Fruit fly (Drosophila melanogaster) whole organism, embryonic: ENCODE measurements around the gene Cpr97Ea.

Experiments used
- Adf1 ChIP-seq: fragments of 200-800 bp; sonication (Bioruptor generic); IDR thresholded peaks from 2 replicates; pipeline ENCODE4 v1.3.6; 2022; ENCODE audit warnings: missing biosample characterization, missing genetic modification characterization
- Blimp-1 ChIP-seq: fragments of 200-800 bp; sonication (Bioruptor generic); optimal IDR thresholded peaks from 3 replicates; lab custom pipeline; 2018; ENCODE audit warnings: missing biosample characterization, missing genetic modification characterization, mild to moderate bottlenecking, moderate library complexity, missing genetic modification reagents
- CG10654 ChIP-seq: fragments of 200-800 bp; sonication (Bioruptor generic); optimal IDR thresholded peaks from 2 replicates; lab custom pipeline; 2016; ENCODE audit warnings: missing biosample characterization, missing genetic modification characterization
- CG14860 ChIP-seq: fragments of 200-800 bp; sonication (Bioruptor generic); IDR thresholded peaks from 3 replicates; pipeline ENCODE4 v1.3.6; 2022; ENCODE audit warnings: missing biosample characterization, missing genetic modification characterization; ENCODE audit not compliant: partially characterized antibody
- CG1529 ChIP-seq: fragments of 200-800 bp; sonication (Bioruptor generic); optimal IDR thresholded peaks from 3 replicates; lab custom pipeline; 2018; ENCODE audit warnings: missing biosample characterization, missing genetic modification characterization
- CG15514 ChIP-seq: fragments of 200-800 bp; sonication (Bioruptor generic); optimal IDR thresholded peaks from 3 replicates; lab custom pipeline; 2017; ENCODE audit warnings: missing biosample characterization, missing genetic modification characterization, mild to moderate bottlenecking, moderate library complexity, missing genetic modification reagents
- CG15696 ChIP-seq: fragments of 200-800 bp; sonication (Bioruptor generic); optimal IDR thresholded peaks from 2 replicates; lab custom pipeline; 2019; ENCODE audit warnings: missing biosample characterization, mild to moderate bottlenecking, missing genetic modification characterization, moderate library complexity
- CG1602 ChIP-seq: fragments of 200-800 bp; sonication (Bioruptor generic); optimal IDR thresholded peaks from 3 replicates; lab custom pipeline; 2016; ENCODE audit warnings: missing biosample characterization, missing genetic modification characterization
- CG16779 ChIP-seq: fragments of 200-800 bp; sonication (Bioruptor generic); IDR thresholded peaks from 2 replicates; pipeline ENCODE4 v1.3.6; 2022; ENCODE audit warnings: missing biosample characterization, missing genetic modification characterization
- CG17361 ChIP-seq: fragments of 200-800 bp; sonication (Bioruptor generic); IDR thresholded peaks from 3 replicates; pipeline ENCODE4 v1.3.6; 2022; ENCODE audit warnings: missing biosample characterization, missing genetic modification characterization
- CG17829 ChIP-seq: fragments of 200-800 bp; optimal IDR thresholded peaks from 2 replicates; lab custom pipeline; 2019; ENCODE audit warnings: missing biosample characterization, mild to moderate bottlenecking, missing genetic modification characterization, moderate library complexity
- CG3065 ChIP-seq: fragments of 200-800 bp; sonication (Bioruptor generic); optimal IDR thresholded peaks from 2 replicates; lab custom pipeline; 2016; ENCODE audit warnings: missing biosample characterization, missing genetic modification characterization
- CG33557 ChIP-seq: fragments of 200-800 bp; sonication (Bioruptor generic); optimal IDR thresholded peaks from 2 replicates; lab custom pipeline; 2019; ENCODE audit warnings: missing biosample characterization, mild to moderate bottlenecking, missing genetic modification characterization, moderate library complexity
- CG34224 ChIP-seq: fragments of 200-800 bp; sonication (Bioruptor generic); IDR thresholded peaks from 3 replicates; pipeline ENCODE4 v1.3.6; 2022; ENCODE audit warnings: missing biosample characterization, missing genetic modification characterization; ENCODE audit not compliant: partially characterized antibody
- CG4617 ChIP-seq: fragments of 200-800 bp; sonication (Bioruptor generic); optimal IDR thresholded peaks from 3 replicates; lab custom pipeline; 2016; ENCODE audit warnings: missing biosample characterization, missing genetic modification characterization, borderline replicate concordance
- CG5953 ChIP-seq: fragments of 200-800 bp; sonication (Bioruptor generic); IDR thresholded peaks from 2 replicates; pipeline ENCODE4 v1.3.6; 2022; ENCODE audit warnings: missing biosample characterization, missing genetic modification characterization
- CG6272 ChIP-seq: fragments of 200-800 bp; sonication (Bioruptor generic); IDR thresholded peaks from 2 replicates; pipeline ENCODE4 v1.3.6; 2022; ENCODE audit warnings: missing biosample characterization, missing genetic modification characterization
- CG6813 ChIP-seq: fragments of 200-800 bp; sonication (Bioruptor generic); optimal IDR thresholded peaks from 2 replicates; lab custom pipeline; 2017; ENCODE audit warnings: missing biosample characterization, missing genetic modification characterization, mild to moderate bottlenecking, moderate library complexity, missing genetic modification reagents
- CG6854 ChIP-seq: fragments of 200-800 bp; sonication (Bioruptor generic); optimal IDR thresholded peaks from 3 replicates; lab custom pipeline; 2017; ENCODE audit warnings: missing biosample characterization, mild to moderate bottlenecking, missing genetic modification characterization
- CG8944 ChIP-seq: fragments of 200-800 bp; sonication (Bioruptor generic); optimal IDR thresholded peaks from 3 replicates; lab custom pipeline; 2016; ENCODE audit warnings: missing biosample characterization, missing genetic modification characterization
- Deaf1 ChIP-seq: fragments of 200-800 bp; optimal IDR thresholded peaks from 3 replicates; lab custom pipeline; 2019; ENCODE audit warnings: missing biosample characterization, mild to moderate bottlenecking, missing genetic modification characterization, moderate library complexity
- Dek ChIP-seq: fragments of 200-800 bp; sonication (Bioruptor generic); optimal IDR thresholded peaks from 3 replicates; lab custom pipeline; 2019; ENCODE audit warnings: missing biosample characterization, mild to moderate bottlenecking, missing genetic modification characterization, moderate library complexity
- ERR ChIP-seq: fragments of 200-800 bp; sonication (Bioruptor generic); optimal IDR thresholded peaks from 2 replicates; lab custom pipeline; 2016; ENCODE audit warnings: missing biosample characterization, missing genetic modification characterization
- H15 ChIP-seq: fragments of 200-800 bp; sonication (Bioruptor generic); IDR thresholded peaks from 3 replicates; pipeline ENCODE4 v1.3.6; 2022; ENCODE audit warnings: missing biosample characterization, missing genetic modification characterization
- HLH54F ChIP-seq: fragments of 200-800 bp; sonication (Bioruptor generic); optimal IDR thresholded peaks from 3 replicates; lab custom pipeline; 2016; ENCODE audit warnings: missing biosample characterization, missing genetic modification characterization
- Hr51 ChIP-seq, 2 experiments: fragments of 200-800 bp; sonication (Bioruptor generic); optimal IDR thresholded peaks; 2 replicates in 1 of 2; 3 replicates in 1 of 2; lab custom pipeline; 2016 to 2018; ENCODE audit warnings: missing biosample characterization in 2 of 2, missing genetic modification characterization in 2 of 2, mild to moderate bottlenecking in 1 of 2, moderate library complexity in 1 of 2
- Mad ChIP-seq: fragments of 200-800 bp; sonication (Bioruptor generic); optimal IDR thresholded peaks from 2 replicates; lab custom pipeline; 2016; ENCODE audit warnings: missing biosample characterization, missing genetic modification characterization
- Scr ChIP-seq: fragments of 200-800 bp; sonication (Bioruptor generic); IDR thresholded peaks from 2 replicates; pipeline ENCODE4 v1.3.6; 2022; ENCODE audit warnings: missing biosample characterization, missing genetic modification characterization; ENCODE audit not compliant: partially characterized antibody
- Xbp1 ChIP-seq: fragments of 200-800 bp; sonication (Bioruptor generic); optimal IDR thresholded peaks from 3 replicates; lab custom pipeline; 2016; ENCODE audit warnings: missing biosample characterization, mild to moderate bottlenecking, missing genetic modification characterization
- amos ChIP-seq: fragments of 200-800 bp; sonication (Bioruptor generic); IDR thresholded peaks from 2 replicates; pipeline ENCODE4 v1.3.6; 2022; ENCODE audit warnings: missing biosample characterization, missing genetic modification characterization; ENCODE audit not compliant: partially characterized antibody
- danr ChIP-seq: fragments of 200-800 bp; sonication (Bioruptor generic); IDR thresholded peaks from 2 replicates; pipeline ENCODE4 v1.3.6; 2022; ENCODE audit warnings: missing biosample characterization, missing genetic modification characterization
- disco-r ChIP-seq: fragments of 200-800 bp; sonication (Bioruptor generic); optimal IDR thresholded peaks from 2 replicates; lab custom pipeline; 2016; ENCODE audit warnings: missing biosample characterization, missing genetic modification characterization
- dmrt11E ChIP-seq: fragments of 200-800 bp; sonication (Bioruptor generic); optimal IDR thresholded peaks from 3 replicates; lab custom pipeline; 2018; ENCODE audit warnings: missing biosample characterization, mild to moderate bottlenecking, missing genetic modification characterization, moderate library complexity
- emc ChIP-seq: fragments of 200-800 bp; sonication (Bioruptor generic); optimal IDR thresholded peaks from 2 replicates; lab custom pipeline; 2016; ENCODE audit warnings: missing biosample characterization, missing genetic modification characterization
- ftz-f1 ChIP-seq: fragments of 200-800 bp; sonication (Bioruptor generic); optimal IDR thresholded peaks from 2 replicates; lab custom pipeline; 2016; ENCODE audit warnings: missing biosample characterization, missing genetic modification characterization
- fu2 ChIP-seq: fragments of 200-800 bp; sonication (Bioruptor generic); optimal IDR thresholded peaks from 2 replicates; lab custom pipeline; 2016; ENCODE audit warnings: missing biosample characterization, missing genetic modification characterization
- her ChIP-seq: fragments of 200-800 bp; sonication (Bioruptor generic); optimal IDR thresholded peaks from 2 replicates; lab custom pipeline; 2016; ENCODE audit warnings: missing biosample characterization, missing genetic modification characterization
- lab ChIP-seq: fragments of 200-800 bp; sonication (Bioruptor generic); optimal IDR thresholded peaks from 3 replicates; lab custom pipeline; 2017; ENCODE audit warnings: missing biosample characterization, missing genetic modification characterization, mild to moderate bottlenecking, moderate library complexity, missing genetic modification reagents
- odd ChIP-seq: fragments of 200-800 bp; sonication (Bioruptor generic); optimal IDR thresholded peaks from 2 replicates; lab custom pipeline; 2017; ENCODE audit warnings: missing biosample characterization, mild to moderate bottlenecking, missing genetic modification characterization
- org-1 ChIP-seq: fragments of 200-800 bp; sonication (Bioruptor generic); optimal IDR thresholded peaks from 2 replicates; lab custom pipeline; 2017; ENCODE audit warnings: missing biosample characterization, missing genetic modification characterization
- p53 ChIP-seq: fragments of 200-800 bp; sonication (Bioruptor generic); optimal IDR thresholded peaks from 2 replicates; lab custom pipeline; 2016; ENCODE audit warnings: missing biosample characterization, missing genetic modification characterization
- pb ChIP-seq: fragments of 200-800 bp; sonication (Bioruptor generic); optimal IDR thresholded peaks from 3 replicates; lab custom pipeline; 2016; ENCODE audit warnings: missing biosample characterization, missing genetic modification characterization
- pho ChIP-seq: fragments of 200-800 bp; sonication (Bioruptor generic); optimal IDR thresholded peaks from 2 replicates; lab custom pipeline; 2016; ENCODE audit warnings: missing biosample characterization, missing genetic modification characterization
- pzg ChIP-seq: fragments of 200-800 bp; sonication (Bioruptor generic); optimal IDR thresholded peaks from 3 replicates; lab custom pipeline; 2018; ENCODE audit warnings: missing biosample characterization, mild to moderate bottlenecking, missing genetic modification characterization, moderate library complexity
- repo ChIP-seq: fragments of 200-800 bp; sonication (Bioruptor generic); optimal IDR thresholded peaks from 2 replicates; lab custom pipeline; 2016; ENCODE audit warnings: missing biosample characterization, missing genetic modification characterization
- ro ChIP-seq: fragments of 200-800 bp; sonication (Bioruptor generic); IDR thresholded peaks from 2 replicates; pipeline ENCODE4 v1.3.6; 2022; ENCODE audit warnings: missing biosample characterization, missing genetic modification characterization
- run ChIP-seq: fragments of 200-800 bp; sonication (Bioruptor generic); optimal IDR thresholded peaks from 3 replicates; lab custom pipeline; 2018; ENCODE audit warnings: missing biosample characterization, mild to moderate bottlenecking, missing genetic modification characterization
- schlank ChIP-seq: fragments of 200-800 bp; sonication (Bioruptor generic); optimal IDR thresholded peaks from 2 replicates; lab custom pipeline; 2018; ENCODE audit warnings: missing biosample characterization, mild to moderate bottlenecking, missing genetic modification characterization
- sens ChIP-seq: fragments of 200-800 bp; sonication (Bioruptor generic); peaks from one replicate; lab custom pipeline; 2016; ENCODE audit warnings: missing biosample characterization, missing genetic modification characterization
- zen2 ChIP-seq: fragments of 200-800 bp; sonication (Bioruptor generic); IDR thresholded peaks from 3 replicates; pipeline ENCODE4 v1.3.6; 2022; ENCODE audit warnings: missing biosample characterization, missing genetic modification characterization; ENCODE audit not compliant: partially characterized antibody

Gene Cpr97Ea

dm6 chr3R:27116465-27117092 lies 29.0 kb upstream of the Cpr97Ea start, which contains the start of the genes CG6066 and CG5880 (continued):
- TF ChIP-seq CG16779 (GFP tag; lab: Robert Waterston, UW) = 0 out of 2 replicates have a peak, but pooled peaks have one; percentile 2
- no peak for TF ChIP-seq H15 (GFP tag; lab: Robert Waterston, UW)
- peak; percentile 72 for TF ChIP-seq CG14860 (GFP tag; lab: Robert Waterston, UW)
- no peak for TF ChIP-seq CG15696
- TF ChIP-seq odd (GFP tag; lab: Kevin White, UChicago) = no peak
- peak; percentile 73; the same call in 2 of the 3 replicates for TF ChIP-seq zen2 (GFP tag; lab: Robert Waterston, UW)
- TF ChIP-seq ro (GFP tag; lab: Robert Waterston, UW) = no peak
- no peak for TF ChIP-seq Mad (GFP tag; lab: Kevin White, UChicago)
- peak; percentile 81 for TF ChIP-seq ftz-f1 (GFP tag; lab: Kevin White, UChicago)
- TF ChIP-seq run = no peak
- TF ChIP-seq CG6813 (GFP tag; lab: Kevin White, UChicago) = no peak
- TF ChIP-seq CG17829 (tag; lab: Kevin White, UChicago) = peak; percentile 6
- TF ChIP-seq lab (GFP tag; lab: Kevin White, UChicago) = no peak
- peak; percentile 66 for TF ChIP-seq pzg
- no peak for TF ChIP-seq danr (GFP tag; lab: Robert Waterston, UW)
- no peak for TF ChIP-seq CG6272
- TF ChIP-seq fu2 = no peak
- TF ChIP-seq CG10654 (GFP tag; lab: Kevin White, UChicago) = no peak
- TF ChIP-seq amos = peak; percentile 85
- no peak for TF ChIP-seq Blimp-1
- TF ChIP-seq Adf1 (GFP tag; lab: Robert Waterston, UW) = no peak
- no peak for TF ChIP-seq CG8944 (GFP tag; lab: Kevin White, UChicago)
- no peak for TF ChIP-seq CG5953 (GFP tag; lab: Robert Waterston, UW)
- no peak for TF ChIP-seq schlank (tag; lab: Kevin White, UChicago)
- TF ChIP-seq CG1529 = no peak
- TF ChIP-seq repo (GFP tag; lab: Kevin White, UChicago) = no peak
- TF ChIP-seq disco-r = no peak
- TF ChIP-seq CG3065 = no peak
- TF ChIP-seq Deaf1 (tag; lab: Kevin White, UChicago) = no peak
- no peak for TF ChIP-seq pb (GFP tag; lab: Kevin White, UChicago)
- no peak for TF ChIP-seq org-1 (GFP tag; lab: Kevin White, UChicago)
- TF ChIP-seq Hr51 (GFP tag; optimal IDR thresholded peaks at IDR 0.05; lab: Kevin White, UChicago) = no peak
- peak; percentile 86 for TF ChIP-seq Scr (GFP tag; lab: Robert Waterston, UW)
- TF ChIP-seq CG33557 = no peak
- TF ChIP-seq sens (GFP tag; lab: Kevin White, UChicago) = peak; percentile 62
- peak; percentile 67 for TF ChIP-seq CG4617 (GFP tag; lab: Kevin White, UChicago)
- no peak for TF ChIP-seq her (GFP tag; lab: Kevin White, UChicago)
- TF ChIP-seq pho (GFP tag; lab: Kevin White, UChicago) = no peak
- TF ChIP-seq CG17361 = no peak
- no peak for TF ChIP-seq CG1602 (GFP tag; lab: Kevin White, UChicago)
- no peak for TF ChIP-seq CG15514
- TF ChIP-seq Dek (tag; lab: Kevin White, UChicago) = no peak
- no peak for TF ChIP-seq Xbp1 (GFP tag; lab: Kevin White, UChicago)
- no peak for TF ChIP-seq ERR
- TF ChIP-seq HLH54F (GFP tag; lab: Kevin White, UChicago) = no peak
- TF ChIP-seq dmrt11E (tag; lab: Kevin White, UChicago) = no peak
- no peak for TF ChIP-seq CG6854
- TF ChIP-seq p53 (GFP tag; lab: Kevin White, UChicago) = no peak
- peak; percentile 89 for TF ChIP-seq CG34224 (GFP tag; lab: Robert Waterston, UW)
- TF ChIP-seq emc (GFP tag; lab: Kevin White, UChicago) = no peak
